Worm (Caenorhabditis elegans) whole organism, young adult: ENCODE data around the gene orc-4.

Experiments
- hmg-1.2 ChIP-seq: fragments of 200-800 bp; sonication (Bioruptor generic); IDR thresholded peaks from 2 replicates; pipeline ENCODE4 v1.3.6; 2022; ENCODE audit warnings: missing genetic modification reagents, missing genetic modification characterization, missing compliant biosample characterization
- sptf-2 ChIP-seq: fragments of 200-800 bp; sonication (Bioruptor generic); optimal IDR thresholded peaks from 2 replicates; lab custom pipeline; 2018; ENCODE audit warnings: mild to moderate bottlenecking, missing genetic modification characterization, missing compliant biosample characterization
- unc-62 ChIP-seq: fragments of 150-350 bp; optimal IDR thresholded peaks from 2 replicates; lab custom pipeline; 2014; ENCODE audit warnings: missing biosample characterization, missing genetic modification reagents, missing genetic modification characterization
- zfh-2 ChIP-seq: fragments of 200-800 bp; sonication (Bioruptor generic); conservative IDR thresholded peaks from 2 replicates; pipeline ENCODE4 v1.3.6; 2022; ENCODE audit warnings: missing genetic modification reagents, missing genetic modification characterization, missing compliant biosample characterization

- no peak for TF ChIP-seq unc-62
- no peak for TF ChIP-seq zfh-2 (GFP tag; lab: Robert Waterston, UW)
- TF ChIP-seq sptf-2 (GFP tag; lab: Kevin White, UChicago): no peak
- TF ChIP-seq hmg-1.2 (GFP tag; lab: Robert Waterston, UW): no peak
Measured at ce11 chrIII:10636493-10637031, 9.4 kb upstream of the orc-4 start.
